Fruit fly (Drosophila melanogaster) whole organism, adult: ENCODE measurements around the gene S.

Source experiments
- CG11617 ChIP-seq: fragments of 200-800 bp; sonication (Bioruptor generic); optimal IDR thresholded peaks from 2 replicates; lab custom pipeline; 2017; ENCODE audit warnings: mild to moderate bottlenecking, missing biosample characterization, missing genetic modification reagents, missing genetic modification characterization
- CG12768 ChIP-seq: fragments of 200-800 bp; sonication (Bioruptor generic); optimal IDR thresholded peaks from 2 replicates; lab custom pipeline; 2017; ENCODE audit warnings: missing biosample characterization, missing genetic modification characterization, mild to moderate bottlenecking, moderate library complexity, missing genetic modification reagents
- CG14711 ChIP-seq: fragments of 200-800 bp; sonication (Bioruptor generic); optimal IDR thresholded peaks from 2 replicates; lab custom pipeline; 2018; ENCODE audit warnings: missing biosample characterization, mild to moderate bottlenecking, missing genetic modification characterization, moderate library complexity
- CG1620 ChIP-seq: fragments of 200-800 bp; sonication (Bioruptor generic); optimal IDR thresholded peaks from 2 replicates; lab custom pipeline; 2016; ENCODE audit warnings: missing biosample characterization, missing genetic modification characterization
- CG33017 ChIP-seq: fragments of 200-800 bp; sonication (Bioruptor generic); optimal IDR thresholded peaks from 2 replicates; lab custom pipeline; 2018; ENCODE audit warnings: missing biosample characterization, mild to moderate bottlenecking, missing genetic modification characterization, moderate library complexity
- CG5204 ChIP-seq: fragments of 200-800 bp; sonication (Bioruptor generic); optimal IDR thresholded peaks from 2 replicates; lab custom pipeline; 2016; ENCODE audit warnings: missing biosample characterization, missing genetic modification characterization
- CG7045 ChIP-seq: fragments of 200-800 bp; sonication (Bioruptor generic); optimal IDR thresholded peaks from 2 replicates; lab custom pipeline; 2017; ENCODE audit warnings: missing biosample characterization, mild to moderate bottlenecking, missing genetic modification characterization
- CG7101 ChIP-seq: fragments of 200-800 bp; sonication (Bioruptor generic); optimal IDR thresholded peaks from 2 replicates; lab custom pipeline; 2018; ENCODE audit warnings: missing biosample characterization, mild to moderate bottlenecking, missing genetic modification characterization, moderate library complexity
- Clk ChIP-seq: fragments of 200-800 bp; sonication (Bioruptor generic); optimal IDR thresholded peaks from 2 replicates; lab custom pipeline; 2017; ENCODE audit warnings: missing biosample characterization, missing genetic modification characterization
- Crg-1 ChIP-seq: fragments of 200-800 bp; sonication (Bioruptor generic); optimal IDR thresholded peaks from 2 replicates; lab custom pipeline; 2016; ENCODE audit warnings: missing biosample characterization, missing genetic modification characterization
- Hr96 ChIP-seq: fragments of 200-800 bp; sonication (Bioruptor generic); optimal IDR thresholded peaks from 2 replicates; lab custom pipeline; 2016; ENCODE audit warnings: missing biosample characterization, missing genetic modification characterization
- Mnt ChIP-seq: fragments of 200-800 bp; sonication (Bioruptor generic); optimal IDR thresholded peaks from 2 replicates; lab custom pipeline; 2016; ENCODE audit warnings: missing biosample characterization, mild to moderate bottlenecking, missing genetic modification characterization
- bab1 ChIP-seq: fragments of 200-800 bp; sonication (Bioruptor generic); optimal IDR thresholded peaks from 3 replicates; lab custom pipeline; 2019; ENCODE audit warnings: missing biosample characterization, mild to moderate bottlenecking, missing genetic modification characterization, moderate library complexity
- cic ChIP-seq: fragments of 200-800 bp; sonication (Bioruptor generic); optimal IDR thresholded peaks from 2 replicates; lab custom pipeline; 2017; ENCODE audit warnings: missing biosample characterization, mild to moderate bottlenecking, missing genetic modification characterization, moderate library complexity
- cnc ChIP-seq, 2 experiments: fragments of >200 bp; optimal IDR thresholded peaks; 2 replicates each; lab custom pipeline; 2017
- kay ChIP-seq: fragments of 200-800 bp; sonication (Bioruptor generic); peaks from one replicate; lab custom pipeline; 2016; ENCODE audit warnings: missing biosample characterization, missing genetic modification characterization, borderline replicate concordance
- ovo ChIP-seq: fragments of 200-800 bp; sonication (Bioruptor generic); optimal IDR thresholded peaks from 2 replicates; lab custom pipeline; 2016; ENCODE audit warnings: missing biosample characterization, missing genetic modification characterization
- pad ChIP-seq: fragments of 200-800 bp; sonication (Bioruptor generic); optimal IDR thresholded peaks from 3 replicates; lab custom pipeline; 2017; ENCODE audit warnings: missing biosample characterization, missing genetic modification characterization, mild to moderate bottlenecking, moderate library complexity, missing genetic modification reagents
- tj ChIP-seq: fragments of 200-800 bp; sonication (Bioruptor generic); optimal IDR thresholded peaks from 3 replicates; lab custom pipeline; 2017; ENCODE audit warnings: missing biosample characterization, mild to moderate bottlenecking, missing genetic modification characterization, moderate library complexity
- toe ChIP-seq: fragments of 200-800 bp; sonication (Bioruptor generic); optimal IDR thresholded peaks from 2 replicates; lab custom pipeline; 2016; ENCODE audit warnings: missing biosample characterization, missing genetic modification characterization

S gene

dm6 chr2L:1077053-1077452, 562 bp downstream of the S start:
- TF ChIP-seq Hr96 (GFP tag; lab: Kevin White, UChicago): no peak
- TF ChIP-seq cic: peak; percentile 80

- TF ChIP-seq CG11617 (GFP tag; lab: Kevin White, UChicago) (no peak), toe (GFP tag; lab: Kevin White, UChicago) (no peak), CG7101 (tag; lab: Kevin White, UChicago) (peak; percentile 41)
These were observed 1.9 kb downstream of the S start for dm6 chr2L:1075753-1076152.

dm6 chr2L:1074180-1074864, 3.3 kb downstream of the S start:
- no peak for TF ChIP-seq toe (GFP tag; lab: Kevin White, UChicago)
- TF ChIP-seq CG14711: peak; percentile 21
- TF ChIP-seq CG7045 (GFP tag; lab: Kevin White, UChicago): no peak
- peak; percentile 9 for TF ChIP-seq tj (GFP tag; lab: Kevin White, UChicago)
- no peak for TF ChIP-seq CG33017
- TF ChIP-seq CG11617 (GFP tag; lab: Kevin White, UChicago): no peak
- peak; percentile 1 for TF ChIP-seq Mnt
- TF ChIP-seq CG1620 (GFP tag; lab: Kevin White, UChicago): no peak
- TF ChIP-seq CG12768: no peak

dm6 chr2L:1073530-1073929, 4.1 kb downstream of the S start:
- no peak for TF ChIP-seq kay (GFP tag; lab: Kevin White, UChicago)
- peak; percentile 56 for TF ChIP-seq bab1 (GFP tag; lab: Kevin White, UChicago)
- TF ChIP-seq tj (GFP tag; lab: Kevin White, UChicago): peak; percentile 55
- no peak for TF ChIP-seq cic

- peak; percentile 48 for TF ChIP-seq ovo (GFP tag; lab: Kevin White, UChicago)
- no peak for TF ChIP-seq tj (GFP tag; lab: Kevin White, UChicago)
- no peak for TF ChIP-seq CG5204 (GFP tag; lab: Kevin White, UChicago)
- peak; percentile 23 for TF ChIP-seq CG14711
- peak; percentile 11 for TF ChIP-seq Mnt
- peak; percentile 17 for TF ChIP-seq CG11617 (GFP tag; lab: Kevin White, UChicago)
- peak; percentile 5 for TF ChIP-seq CG1620 (GFP tag; lab: Kevin White, UChicago)
- peak; percentile 47 for TF ChIP-seq pad (GFP tag; lab: Kevin White, UChicago)
- TF ChIP-seq Hr96 (GFP tag; lab: Kevin White, UChicago): peak; percentile 53
- TF ChIP-seq cic: no peak
- TF ChIP-seq bab1 (GFP tag; lab: Kevin White, UChicago): no peak
- TF ChIP-seq CG7101 (tag; lab: Kevin White, UChicago): peak; percentile 71
- TF ChIP-seq CG33017: no peak
- peak; percentile 56 for TF ChIP-seq CG7045 (GFP tag; lab: Kevin White, UChicago)
- no peak for TF ChIP-seq toe (GFP tag; lab: Kevin White, UChicago)
- no peak for TF ChIP-seq cnc (optimal IDR thresholded peaks at IDR 0.05; lab: Kevin White, UChicago)
- TF ChIP-seq CG12768: peak; percentile 41
- TF ChIP-seq kay (GFP tag; lab: Kevin White, UChicago): no peak
- TF ChIP-seq Crg-1 (GFP tag; lab: Kevin White, UChicago): peak; percentile 54
- no peak for TF ChIP-seq Clk (GFP tag; lab: Kevin White, UChicago)
These were observed 5.4 kb downstream of the S start for dm6 chr2L:1072184-1072583.

- no peak for TF ChIP-seq bab1 (GFP tag; lab: Kevin White, UChicago)
- TF ChIP-seq CG1620 (GFP tag; lab: Kevin White, UChicago): no peak
- no peak for TF ChIP-seq tj (GFP tag; lab: Kevin White, UChicago)
- TF ChIP-seq CG7045 (GFP tag; lab: Kevin White, UChicago): no peak
- TF ChIP-seq Clk (GFP tag; lab: Kevin White, UChicago): no peak
- no peak for TF ChIP-seq CG33017
- no peak for TF ChIP-seq CG11617 (GFP tag; lab: Kevin White, UChicago)
- TF ChIP-seq CG14711: no peak
- TF ChIP-seq toe (GFP tag; lab: Kevin White, UChicago): no peak
- no peak for TF ChIP-seq ovo (GFP tag; lab: Kevin White, UChicago)
- TF ChIP-seq kay (GFP tag; lab: Kevin White, UChicago): no peak
- no peak for TF ChIP-seq CG7101 (tag; lab: Kevin White, UChicago)
- TF ChIP-seq Mnt: no peak
These were observed 6.7 kb downstream of the S start for dm6 chr2L:1070941-1071340.

dm6 chr2L:1070332-1070731, 7.3 kb downstream of the S start:
- TF ChIP-seq Crg-1 (GFP tag; lab: Kevin White, UChicago) (no peak), bab1 (GFP tag; lab: Kevin White, UChicago) (peak; percentile 31)

- TF ChIP-seq CG33017 (no peak), CG14711 (no peak), CG11617 (GFP tag; lab: Kevin White, UChicago) (no peak), CG7101 (tag; lab: Kevin White, UChicago) (no peak), kay (GFP tag; lab: Kevin White, UChicago) (no peak), toe (GFP tag; lab: Kevin White, UChicago) (no peak), pad (GFP tag; lab: Kevin White, UChicago) (no peak), cic (no peak), cnc (optimal IDR thresholded peaks at IDR 0.05; lab: Kevin White, UChicago) (no peak), CG7045 (GFP tag; lab: Kevin White, UChicago) (no peak)
These were observed 8.1 kb downstream of the S start for dm6 chr2L:1069475-1069874.
